Fruit fly (Drosophila melanogaster) whole organism, prepupa: ENCODE results near the gene CG9922.

ENCODE experiments used
- Blimp-1 ChIP-seq: fragments of 200-800 bp; sonication (Bioruptor generic); optimal IDR thresholded peaks from 3 replicates; lab custom pipeline; 2017; ENCODE audit warnings: missing biosample characterization, missing genetic modification characterization, mild to moderate bottlenecking, moderate library complexity, missing genetic modification reagents
- CG10631 ChIP-seq: fragments of 200-800 bp; sonication (Bioruptor generic); optimal IDR thresholded peaks from 2 replicates; lab custom pipeline; 2016; ENCODE audit warnings: missing biosample characterization, missing genetic modification characterization
- CG10669 ChIP-seq: fragments of 200-800 bp; sonication (Bioruptor generic); optimal IDR thresholded peaks from 3 replicates; lab custom pipeline; 2018; ENCODE audit warnings: missing biosample characterization, mild to moderate bottlenecking, missing genetic modification characterization, moderate library complexity
- CG11294 ChIP-seq: fragments of 200-800 bp; sonication (Bioruptor generic); IDR thresholded peaks from 2 replicates; pipeline ENCODE4 v1.3.6; 2022; ENCODE audit warnings: missing biosample characterization, missing genetic modification characterization
- CG11902 ChIP-seq: fragments of 200-800 bp; sonication (Bioruptor generic); optimal IDR thresholded peaks from 3 replicates; lab custom pipeline; 2016; ENCODE audit warnings: missing biosample characterization, missing genetic modification characterization
- CG15336 ChIP-seq: fragments of 200-800 bp; sonication (Bioruptor generic); IDR thresholded peaks from 2 replicates; pipeline ENCODE4 v1.3.6; 2022; ENCODE audit warnings: missing biosample characterization, missing genetic modification characterization
- CG1621 ChIP-seq: fragments of 200-800 bp; sonication (Bioruptor generic); optimal IDR thresholded peaks from 3 replicates; lab custom pipeline; 2018; ENCODE audit warnings: missing biosample characterization, mild to moderate bottlenecking, missing genetic modification characterization
- CG3032 ChIP-seq: fragments of 200-800 bp; optimal IDR thresholded peaks from 2 replicates; lab custom pipeline; 2019; ENCODE audit warnings: missing biosample characterization, mild to moderate bottlenecking, missing genetic modification characterization, moderate library complexity
- CG31627 ChIP-seq: fragments of 200-800 bp; sonication (Bioruptor generic); optimal IDR thresholded peaks from 3 replicates; lab custom pipeline; 2016; ENCODE audit warnings: missing biosample characterization, missing genetic modification characterization
- CG32006 ChIP-seq: fragments of 200-800 bp; sonication (Bioruptor generic); optimal IDR thresholded peaks from 3 replicates; lab custom pipeline; 2017; ENCODE audit warnings: missing biosample characterization, mild to moderate bottlenecking, missing genetic modification characterization
- CG34406 ChIP-seq: fragments of 200-800 bp; sonication (Bioruptor generic); optimal IDR thresholded peaks from 3 replicates; lab custom pipeline; 2016; ENCODE audit warnings: missing biosample characterization, missing genetic modification characterization
- CG3919 ChIP-seq: fragments of 200-800 bp; sonication (Bioruptor generic); optimal IDR thresholded peaks from 3 replicates; lab custom pipeline; 2016; ENCODE audit warnings: missing biosample characterization, missing genetic modification characterization
- CG4318 ChIP-seq: fragments of 200-800 bp; sonication (Bioruptor generic); optimal IDR thresholded peaks from 3 replicates; lab custom pipeline; 2017; ENCODE audit warnings: missing biosample characterization, mild to moderate bottlenecking, missing genetic modification characterization
- CG6163 ChIP-seq: fragments of 200-800 bp; sonication (Bioruptor generic); IDR thresholded peaks from 3 replicates; pipeline ENCODE4 v1.3.6; 2022; ENCODE audit warnings: missing biosample characterization, missing genetic modification characterization
- CG6276 ChIP-seq: fragments of 200-800 bp; sonication (Bioruptor generic); optimal IDR thresholded peaks from 2 replicates; lab custom pipeline; 2017; ENCODE audit warnings: missing biosample characterization, mild to moderate bottlenecking, missing genetic modification characterization
- CG6792 ChIP-seq: fragments of 200-800 bp; sonication (Bioruptor generic); optimal IDR thresholded peaks from 3 replicates; lab custom pipeline; 2016; ENCODE audit warnings: missing biosample characterization, missing genetic modification characterization
- CG6808 ChIP-seq: fragments of 200-800 bp; sonication (Bioruptor generic); optimal IDR thresholded peaks from 3 replicates; lab custom pipeline; 2017; ENCODE audit warnings: missing biosample characterization, missing genetic modification characterization, mild to moderate bottlenecking, moderate library complexity, missing genetic modification reagents
- CG6854 ChIP-seq: fragments of 200-800 bp; sonication (Bioruptor generic); optimal IDR thresholded peaks from 2 replicates; lab custom pipeline; 2017; ENCODE audit warnings: missing biosample characterization, mild to moderate bottlenecking, missing genetic modification characterization
- CG8119 ChIP-seq: fragments of 200-800 bp; sonication (Bioruptor generic); IDR thresholded peaks from 3 replicates; pipeline ENCODE4 v1.3.6; 2022; ENCODE audit warnings: missing biosample characterization, missing genetic modification characterization
- CG8319 ChIP-seq: fragments of 200-800 bp; sonication (Bioruptor generic); optimal IDR thresholded peaks from 3 replicates; lab custom pipeline; 2016; ENCODE audit warnings: missing biosample characterization, missing genetic modification characterization
- CG8632 ChIP-seq: fragments of 200-800 bp; sonication (Bioruptor generic); optimal IDR thresholded peaks from 3 replicates; lab custom pipeline; 2016; ENCODE audit warnings: missing biosample characterization, missing genetic modification characterization
- CG9139 ChIP-seq: fragments of 200-800 bp; sonication (Bioruptor generic); optimal IDR thresholded peaks from 3 replicates; lab custom pipeline; 2017; ENCODE audit warnings: missing biosample characterization, mild to moderate bottlenecking, missing genetic modification characterization
- Eip75B ChIP-seq: fragments of 200-800 bp; sonication (Bioruptor generic); optimal IDR thresholded peaks from 3 replicates; lab custom pipeline; 2016; ENCODE audit warnings: missing biosample characterization, missing genetic modification characterization
- Eip78C ChIP-seq: fragments of 200-800 bp; sonication (Bioruptor generic); peaks from one replicate; lab custom pipeline; 2016; ENCODE audit warnings: missing biosample characterization, missing genetic modification characterization
- Eip93F ChIP-seq: fragments of 200-800 bp; sonication (Bioruptor generic); optimal IDR thresholded peaks from 2 replicates; lab custom pipeline; 2016; ENCODE audit warnings: missing biosample characterization, mild to moderate bottlenecking, missing genetic modification characterization
- Ets21C ChIP-seq: fragments of 200-800 bp; sonication (Bioruptor generic); optimal IDR thresholded peaks from 3 replicates; lab custom pipeline; 2016; ENCODE audit warnings: missing biosample characterization, missing genetic modification characterization
- Ets96B ChIP-seq: fragments of 200-800 bp; optimal IDR thresholded peaks from 2 replicates; lab custom pipeline; 2019; ENCODE audit warnings: missing biosample characterization, mild to moderate bottlenecking, missing genetic modification characterization, moderate library complexity
- Gug ChIP-seq: fragments of 200-800 bp; sonication (Bioruptor generic); IDR thresholded peaks from 2 replicates; pipeline ENCODE4 v1.3.6; 2022; ENCODE audit warnings: missing biosample characterization, missing genetic modification characterization
- Lpt ChIP-seq: fragments of 200-800 bp; sonication (Bioruptor generic); optimal IDR thresholded peaks from 3 replicates; lab custom pipeline; 2016; ENCODE audit warnings: missing biosample characterization, missing genetic modification characterization
- Smox ChIP-seq: fragments of 200-800 bp; sonication (Bioruptor generic); optimal IDR thresholded peaks from 3 replicates; lab custom pipeline; 2016; ENCODE audit warnings: missing biosample characterization, missing genetic modification characterization
- Sox102F ChIP-seq: fragments of 200-800 bp; sonication (Bioruptor generic); optimal IDR thresholded peaks from 2 replicates; lab custom pipeline; 2016; ENCODE audit warnings: missing biosample characterization, mild to moderate bottlenecking, missing genetic modification characterization
- Sox14 ChIP-seq: fragments of 200-800 bp; sonication (Bioruptor generic); optimal IDR thresholded peaks from 3 replicates; lab custom pipeline; 2016; ENCODE audit warnings: missing biosample characterization, missing genetic modification characterization
- Sox15 ChIP-seq: fragments of 200-800 bp; sonication (Bioruptor generic); optimal IDR thresholded peaks from 3 replicates; lab custom pipeline; 2016; ENCODE audit warnings: missing biosample characterization, missing genetic modification characterization
- achi ChIP-seq: fragments of 200-800 bp; sonication (Bioruptor generic); optimal IDR thresholded peaks from 3 replicates; lab custom pipeline; 2016; ENCODE audit warnings: missing biosample characterization, missing genetic modification characterization
- acj6 ChIP-seq: fragments of 200-800 bp; sonication (Bioruptor generic); optimal IDR thresholded peaks from 3 replicates; lab custom pipeline; 2016; ENCODE audit warnings: missing biosample characterization, missing genetic modification characterization
- dac ChIP-seq: fragments of 200-800 bp; sonication (Bioruptor generic); optimal IDR thresholded peaks from 2 replicates; lab custom pipeline; 2017; ENCODE audit warnings: missing biosample characterization, mild to moderate bottlenecking, missing genetic modification characterization
- dsx ChIP-seq: fragments of 200-800 bp; optimal IDR thresholded peaks from 3 replicates; lab custom pipeline; 2019; ENCODE audit warnings: missing biosample characterization, mild to moderate bottlenecking, missing genetic modification characterization, moderate library complexity; ENCODE audit not compliant: poor library complexity, severe bottlenecking
- fd59A ChIP-seq: fragments of 200-800 bp; sonication (Bioruptor generic); optimal IDR thresholded peaks from 2 replicates; lab custom pipeline; 2017; ENCODE audit warnings: missing biosample characterization, mild to moderate bottlenecking, missing genetic modification characterization, missing genetic modification reagents
- fd85E ChIP-seq: fragments of 200-800 bp; sonication (Bioruptor generic); optimal IDR thresholded peaks from 3 replicates; lab custom pipeline; 2016; ENCODE audit warnings: missing biosample characterization, missing genetic modification characterization
- fkh ChIP-seq: fragments of 200-800 bp; sonication (Bioruptor generic); optimal IDR thresholded peaks from 3 replicates; lab custom pipeline; 2017; ENCODE audit warnings: missing biosample characterization, mild to moderate bottlenecking, missing genetic modification characterization, moderate library complexity
- lz ChIP-seq: fragments of 200-800 bp; sonication (Bioruptor generic); optimal IDR thresholded peaks from 3 replicates; lab custom pipeline; 2016; ENCODE audit warnings: missing biosample characterization, missing genetic modification characterization
- net ChIP-seq: fragments of 200-800 bp; sonication (Bioruptor generic); optimal IDR thresholded peaks from 3 replicates; lab custom pipeline; 2016; ENCODE audit warnings: missing biosample characterization, missing genetic modification characterization
- pdm3 ChIP-seq: fragments of 200-800 bp; sonication (Bioruptor generic); optimal IDR thresholded peaks from 3 replicates; lab custom pipeline; 2016; ENCODE audit warnings: missing biosample characterization, missing genetic modification characterization
- salr ChIP-seq, 2 experiments: fragments of 200-800 bp; sonication (Bioruptor generic); optimal IDR thresholded peaks; 3 replicates each; lab custom pipeline; 2016 to 2018; ENCODE audit warnings: missing biosample characterization in 2 of 2, missing genetic modification characterization in 2 of 2, mild to moderate bottlenecking in 1 of 2
- ss ChIP-seq, 2 experiments: fragments of 200-800 bp; sonication (Bioruptor generic); optimal IDR thresholded peaks; 2 replicates in 1 of 2; 3 replicates in 1 of 2; lab custom pipeline; 2017 to 2018; ENCODE audit warnings: mild to moderate bottlenecking in 2 of 2, missing biosample characterization in 2 of 2, missing genetic modification characterization in 2 of 2, moderate library complexity in 1 of 2
- svp ChIP-seq: fragments of 200-800 bp; sonication (Bioruptor generic); peaks from one replicate; lab custom pipeline; 2016; ENCODE audit warnings: missing biosample characterization, missing genetic modification characterization
- topi ChIP-seq: fragments of 200-800 bp; sonication (Bioruptor generic); optimal IDR thresholded peaks from 3 replicates; lab custom pipeline; 2016; ENCODE audit warnings: missing biosample characterization, missing genetic modification characterization
- vri ChIP-seq: fragments of 200-800 bp; sonication (Bioruptor generic); optimal IDR thresholded peaks from 3 replicates; lab custom pipeline; 2016; ENCODE audit warnings: missing biosample characterization, mild to moderate bottlenecking, missing genetic modification characterization

Gene CG9922

dm6 chr3R:14006893-14007255, 29.3 kb downstream of the CG9922 start (continued):
- TF ChIP-seq lz (peak; percentile 52), CG10669 (GFP tag; lab: Kevin White, UChicago) (peak; percentile 88), CG6163 (GFP tag; lab: Robert Waterston, UW) (no peak), svp (peak; percentile 94), CG4318 (GFP tag; lab: Kevin White, UChicago) (peak; percentile 1), vri (GFP tag; lab: Kevin White, UChicago) (peak; percentile 19), ss (GFP tag; optimal IDR thresholded peaks at IDR 0.05; lab: Kevin White, UChicago) (peak in 1 of 2 experiments; percentile 83), CG6808 (GFP tag; lab: Kevin White, UChicago) (peak; percentile 81), Gug (GFP tag; lab: Robert Waterston, UW) (no peak), CG8632 (peak; percentile 74), CG8119 (peak; percentile 59), pdm3 (peak; percentile 74), Eip75B (no peak)

dm6 chr3R:14006224-14006892, 29.8 kb downstream of the CG9922 start:
- peak; percentile 75 for TF ChIP-seq Eip75B
- peak; percentile 93 for TF ChIP-seq Eip78C (GFP tag; lab: Kevin White, UChicago)
- peak; percentile 61 for TF ChIP-seq CG15336 (GFP tag; lab: Robert Waterston, UW)
- peak; percentile 77; the same call in 2 of the 3 replicates for TF ChIP-seq CG6163 (GFP tag; lab: Robert Waterston, UW)
- TF ChIP-seq CG8119: peak; percentile 74; the same call in 2 of the 3 replicates
- TF ChIP-seq Eip93F: no peak
- TF ChIP-seq CG34406 (GFP tag; lab: Kevin White, UChicago): peak; percentile 73
- TF ChIP-seq CG3032 (tag; lab: Kevin White, UChicago): peak; percentile 67
- peak; percentile 81 to 88 for TF ChIP-seq ss (GFP tag; optimal IDR thresholded peaks at IDR 0.05; lab: Kevin White, UChicago)
- peak; percentile 46 for TF ChIP-seq Smox (GFP tag; lab: Kevin White, UChicago)
- no peak for TF ChIP-seq CG11294 (GFP tag; lab: Robert Waterston, UW)
- peak; percentile 23 to 64 for TF ChIP-seq salr (GFP tag; optimal IDR thresholded peaks at IDR 0.05; lab: Kevin White, UChicago)
- TF ChIP-seq CG6276 (GFP tag; lab: Kevin White, UChicago): peak; percentile 13
- peak; percentile 13 for TF ChIP-seq fd85E
- no peak for TF ChIP-seq CG11902 (GFP tag; lab: Kevin White, UChicago)
- TF ChIP-seq CG10631 (GFP tag; lab: Kevin White, UChicago): peak; percentile 10
- TF ChIP-seq Ets21C (GFP tag; lab: Kevin White, UChicago): peak; percentile 8
- TF ChIP-seq CG6854 (GFP tag; lab: Kevin White, UChicago): peak; percentile 79
- peak; percentile 76 for TF ChIP-seq CG8632
- peak; percentile 66 for TF ChIP-seq topi (GFP tag; lab: Kevin White, UChicago)
- TF ChIP-seq CG6792 (GFP tag; lab: Kevin White, UChicago): peak; percentile 53
- TF ChIP-seq dsx (GFP tag; lab: Kevin White, UChicago): peak; percentile 79
- TF ChIP-seq CG32006 (GFP tag; lab: Kevin White, UChicago): peak; percentile 38
- peak; percentile 63 for TF ChIP-seq Ets96B (tag; lab: Kevin White, UChicago)
- peak; percentile 90 for TF ChIP-seq CG9139
- peak; percentile 78 for TF ChIP-seq net (GFP tag; lab: Kevin White, UChicago)
- TF ChIP-seq Sox102F (GFP tag; lab: Kevin White, UChicago): peak; percentile 72
- peak; percentile 58 for TF ChIP-seq vri (GFP tag; lab: Kevin White, UChicago)
- TF ChIP-seq fd59A: peak; percentile 38
- peak; percentile 63 for TF ChIP-seq CG1621 (tag; lab: Kevin White, UChicago)
- TF ChIP-seq Sox14 (GFP tag; lab: Kevin White, UChicago): peak; percentile 41
- TF ChIP-seq svp: peak; percentile 71
- peak; percentile 41 for TF ChIP-seq CG8319 (GFP tag; lab: Kevin White, UChicago)
- TF ChIP-seq lz: peak; percentile 53
- no peak for TF ChIP-seq dac (GFP tag; lab: Kevin White, UChicago)
- peak; percentile 75 for TF ChIP-seq achi
- TF ChIP-seq CG3919 (GFP tag; lab: Kevin White, UChicago): peak; percentile 65
- TF ChIP-seq fkh (GFP tag; lab: Kevin White, UChicago): no peak
- TF ChIP-seq Blimp-1 (GFP tag; lab: Kevin White, UChicago): peak; percentile 34
- peak; percentile 1 for TF ChIP-seq Sox15 (GFP tag; lab: Kevin White, UChicago)
- peak; percentile 59 for TF ChIP-seq Lpt (GFP tag; lab: Kevin White, UChicago)
- peak; percentile 70 for TF ChIP-seq acj6 (GFP tag; lab: Kevin White, UChicago)
- peak; percentile 45 for TF ChIP-seq CG31627
